Worm (Caenorhabditis elegans) whole organism, mixed stage, embryonic: ENCODE measurements around the gene C15H11.13.

Experiments used
- M03D4.4 ChIP-seq: sonication (generic microtip); optimal IDR thresholded peaks from 2 replicates; lab custom pipeline; 2017; ENCODE audit warnings: mild to moderate bottlenecking, missing genetic modification characterization, missing compliant biosample characterization
- bed-3 ChIP-seq: fragments of 200-800 bp; sonication (Bioruptor generic); optimal IDR thresholded peaks from 3 replicates; lab custom pipeline; 2018; ENCODE audit warnings: mild to moderate bottlenecking, missing genetic modification characterization, moderate library complexity, missing compliant biosample characterization
- ceh-43 ChIP-seq: fragments of 200-800 bp; sonication (Bioruptor generic); optimal IDR thresholded peaks from 2 replicates; lab custom pipeline; 2018; ENCODE audit warnings: mild to moderate bottlenecking, missing genetic modification characterization, moderate library complexity, missing compliant biosample characterization
- ceh-83 ChIP-seq: fragments of 200-800 bp; sonication (Bioruptor generic); optimal IDR thresholded peaks from 2 replicates; lab custom pipeline; 2018; ENCODE audit warnings: mild to moderate bottlenecking, missing genetic modification characterization, missing compliant biosample characterization
- drap-1 ChIP-seq: fragments of 200-800 bp; sonication (Bioruptor generic); optimal IDR thresholded peaks from 3 replicates; lab custom pipeline; 2018; ENCODE audit warnings: mild to moderate bottlenecking, missing genetic modification characterization, missing compliant biosample characterization
- elt-1 ChIP-seq: sonication (generic microtip); optimal IDR thresholded peaks from 2 replicates; lab custom pipeline; 2017; ENCODE audit warnings: missing genetic modification characterization, mild to moderate bottlenecking, missing compliant biosample characterization, antibody characterized with exemption, moderate library complexity, borderline replicate concordance; ENCODE audit not compliant: insufficient read depth
- elt-3 ChIP-seq: fragments of 150-350 bp; optimal IDR thresholded peaks from 2 replicates; lab custom pipeline; 2014; ENCODE audit warnings: missing biosample characterization, missing genetic modification characterization
- lsy-2 ChIP-seq: fragments of 150-350 bp; optimal IDR thresholded peaks from 2 replicates; lab custom pipeline; 2014; ENCODE audit warnings: missing biosample characterization, missing genetic modification characterization
- mab-5 ChIP-seq: fragments of 150-350 bp; optimal IDR thresholded peaks from 2 replicates; lab custom pipeline; 2014; ENCODE audit warnings: missing biosample characterization, missing genetic modification characterization
- nhr-12 ChIP-seq: fragments of 150-350 bp; optimal IDR thresholded peaks from 2 replicates; lab custom pipeline; 2014; ENCODE audit warnings: missing biosample characterization, missing genetic modification characterization
- nhr-237 ChIP-seq: fragments of 150-350 bp; optimal IDR thresholded peaks from 2 replicates; lab custom pipeline; 2014; ENCODE audit warnings: missing biosample characterization, missing genetic modification characterization
- nhr-28 ChIP-seq: fragments of 150-350 bp; optimal IDR thresholded peaks from 2 replicates; lab custom pipeline; 2014; ENCODE audit warnings: missing biosample characterization, missing genetic modification characterization
- snpc-4 ChIP-seq: fragments of 150-350 bp; optimal IDR thresholded peaks from 2 replicates; lab custom pipeline; 2014; ENCODE audit warnings: missing biosample characterization, missing genetic modification characterization
- unc-62 ChIP-seq: fragments of 150-350 bp; optimal IDR thresholded peaks from 2 replicates; lab custom pipeline; 2014; ENCODE audit warnings: missing biosample characterization, missing genetic modification reagents, missing genetic modification characterization

DNA sequence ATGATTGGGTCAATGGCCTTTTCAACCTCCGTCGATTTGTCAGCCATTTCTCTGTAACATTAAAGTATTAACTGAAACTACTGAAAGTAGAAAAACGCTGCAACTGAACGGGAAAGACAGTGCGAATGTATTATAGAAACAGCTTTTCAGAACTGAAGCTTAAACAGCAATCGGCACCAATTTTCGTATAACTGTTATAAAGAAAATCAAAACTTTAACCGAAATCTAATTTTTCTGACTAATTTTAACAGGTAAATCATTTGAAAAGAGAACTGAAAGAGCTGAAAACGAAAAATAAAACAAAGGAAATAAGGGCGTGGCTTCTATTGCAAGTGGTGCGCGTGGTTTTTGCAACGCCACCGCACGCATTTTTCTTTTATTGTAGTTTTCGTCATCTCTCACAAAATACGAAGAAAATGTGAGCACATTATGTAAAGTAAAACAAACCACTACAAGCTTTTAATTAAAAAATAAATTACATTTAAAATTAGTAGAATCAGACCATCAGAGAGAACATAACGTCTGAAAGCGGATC, 30.2 kb downstream of the C15H11.13 start, which contains the start of gene rrsr-1:
- no peak for TF ChIP-seq nhr-28
- no peak for TF ChIP-seq ceh-43 (GFP tag; lab: Kevin White, UChicago)
- TF ChIP-seq nhr-12 (tag; lab: Kevin White, UChicago): no peak
- TF ChIP-seq unc-62 (GFP tag; lab: Kevin White, UChicago): no peak
- TF ChIP-seq elt-1 (tag; lab: Kevin White, UChicago): no peak
- no peak for TF ChIP-seq elt-3 (tag; lab: Kevin White, UChicago)
- no peak for TF ChIP-seq ceh-83 (GFP tag; lab: Kevin White, UChicago)
- TF ChIP-seq snpc-4 (tag; lab: Kevin White, UChicago): no peak
- TF ChIP-seq mab-5: no peak
- TF ChIP-seq drap-1 (GFP tag; lab: Kevin White, UChicago): peak; percentile 54
- peak; percentile 18 for TF ChIP-seq lsy-2
- TF ChIP-seq M03D4.4 (tag; lab: Kevin White, UChicago): peak; percentile 46
- no peak for TF ChIP-seq bed-3 (GFP tag; lab: Kevin White, UChicago)
- no peak for TF ChIP-seq nhr-237 (tag; lab: Kevin White, UChicago)
